Worm (Caenorhabditis elegans) whole organism, young adult: ENCODE data around the gene fbxc-49.

Experiments
- F52B5.7 ChIP-seq: sonication (generic microtip); optimal IDR thresholded peaks from 2 replicates; lab custom pipeline; 2016; ENCODE audit warnings: mild to moderate bottlenecking, missing genetic modification characterization, missing compliant biosample characterization
- hrde-1 ChIP-seq: sonication (generic microtip); optimal IDR thresholded peaks from 2 replicates; lab custom pipeline; 2016; ENCODE audit warnings: missing genetic modification characterization, mild to moderate bottlenecking, missing compliant biosample characterization, moderate library complexity, missing genotype, missing genetic modification reagents, borderline replicate concordance
- mxl-1 ChIP-seq: sonication (generic microtip); optimal IDR thresholded peaks from 2 replicates; lab custom pipeline; 2016; ENCODE audit warnings: missing genetic modification characterization, missing compliant biosample characterization
- pha-4 ChIP-seq: fragments of 150-350 bp; sonication (generic microtip); optimal IDR thresholded peaks from 2 replicates; lab custom pipeline; 2014; ENCODE audit warnings: missing biosample characterization, missing genetic modification reagents, missing genetic modification characterization

ce11 chrII:2045505-2045904, 38.4 kb upstream of the fbxc-49 start, which contains the start of gene bath-24:
- no peak for TF ChIP-seq hrde-1 (tag; lab: Kevin White, UChicago)
- TF ChIP-seq F52B5.7 (tag; lab: Kevin White, UChicago), result no peak
- TF ChIP-seq pha-4 (tag; lab: Kevin White, UChicago), result no peak
- TF ChIP-seq mxl-1 (tag; lab: Kevin White, UChicago), result no peak
